Worm (Caenorhabditis elegans) whole organism, L4 larva: ENCODE measurements around the gene T01G6.10.

Experiments
- F44E2.7 ChIP-seq: fragments of 200-800 bp; sonication (Bioruptor generic); IDR thresholded peaks from 2 replicates; pipeline ENCODE4 v2.1.2; 2022; ENCODE audit warnings: missing genetic modification characterization, missing compliant biosample characterization
- F49E8.2 ChIP-seq: sonication (generic microtip); optimal IDR thresholded peaks from 2 replicates; lab custom pipeline; 2016; ENCODE audit warnings: missing compliant biosample characterization, mild to moderate bottlenecking, missing genetic modification characterization, borderline replicate concordance
- T26A8.4 ChIP-seq: fragments of 200-800 bp; sonication (Bioruptor generic); IDR thresholded peaks from 2 replicates; pipeline ENCODE4 v1.3.6; 2022; ENCODE audit warnings: missing genetic modification characterization, missing compliant biosample characterization
- Y75B8A.6 ChIP-seq: fragments of 200-800 bp; sonication (Bioruptor generic); IDR thresholded peaks from 2 replicates; pipeline ENCODE4 v1.3.6; 2022; ENCODE audit warnings: missing genetic modification reagents, missing genetic modification characterization, missing compliant biosample characterization
- ZK337.2 ChIP-seq: fragments of 200-800 bp; sonication (Bioruptor generic); IDR thresholded peaks from 2 replicates; pipeline ENCODE4 v1.3.6; 2022; ENCODE audit warnings: missing genetic modification reagents, missing genetic modification characterization, missing compliant biosample characterization
- ama-1 ChIP-seq: fragments of 150-350 bp; optimal IDR thresholded peaks from 2 replicates; lab custom pipeline; 2014; ENCODE audit warnings: inconsistent platforms, mixed read lengths
- lin-39 ChIP-seq: fragments of 150-350 bp; optimal IDR thresholded peaks from 2 replicates; lab custom pipeline; 2014; ENCODE audit warnings: missing biosample characterization, missing genetic modification reagents, missing genetic modification characterization
- mdl-1 ChIP-seq, 2 experiments: fragments of 150-350 bp in 1 of 2; sonication (generic microtip) in 1 of 2; optimal IDR thresholded peaks; 2 replicates each; lab custom pipeline; 2014 to 2017; ENCODE audit warnings: missing biosample characterization in 2 of 2, missing genetic modification characterization in 2 of 2
- mdt-29 ChIP-seq: fragments of 200-800 bp; sonication (Bioruptor generic); IDR thresholded peaks from 2 replicates; pipeline ENCODE4 v1.3.6; 2022; ENCODE audit warnings: missing genetic modification reagents, missing genetic modification characterization, missing compliant biosample characterization
- nhr-11 ChIP-seq: fragments of 150-350 bp; optimal IDR thresholded peaks from 2 replicates; lab custom pipeline; 2014; ENCODE audit warnings: missing biosample characterization, missing genetic modification characterization
- nhr-237 ChIP-seq: sonication (generic microtip); optimal IDR thresholded peaks from 2 replicates; lab custom pipeline; 2017; ENCODE audit warnings: missing biosample characterization, missing genetic modification characterization
- tag-97 ChIP-seq: fragments of 200-800 bp; sonication (Bioruptor generic); IDR thresholded peaks from 2 replicates; pipeline ENCODE4 v1.3.6; 2022; ENCODE audit warnings: missing genetic modification characterization, missing compliant biosample characterization
- zip-11 ChIP-seq: fragments of 200-800 bp; sonication (Bioruptor generic); IDR thresholded peaks from 2 replicates; pipeline ENCODE4 v1.3.6; 2022; ENCODE audit warnings: missing genetic modification characterization, missing compliant biosample characterization
- ztf-11 ChIP-seq: fragments of 150-350 bp; optimal IDR thresholded peaks from 2 replicates; lab custom pipeline; 2014; ENCODE audit warnings: missing biosample characterization, missing genetic modification characterization

DNA sequence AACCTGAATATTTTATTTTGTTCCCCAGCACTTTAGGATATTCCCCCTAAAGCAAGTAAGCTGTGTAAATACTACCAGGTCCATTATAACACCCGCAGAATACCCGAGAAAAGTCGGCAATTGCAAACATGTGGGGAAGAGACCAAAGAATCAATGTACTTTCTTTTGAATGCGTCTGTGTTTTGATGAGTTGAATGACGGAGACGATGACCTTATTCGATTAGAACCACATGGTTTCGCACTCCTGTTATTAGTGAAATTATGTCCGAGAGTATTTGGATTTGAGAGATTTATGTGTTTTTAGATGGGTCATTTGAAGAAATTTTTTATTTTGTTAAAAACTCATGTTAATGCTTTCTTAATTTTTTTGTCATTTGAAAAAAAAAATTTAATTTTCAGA lies 37.7 kb downstream of the T01G6.10 start:
- no peak for TF ChIP-seq F49E8.2 (tag; lab: Kevin White, UChicago)
- TF ChIP-seq ztf-11, result no peak
- no peak for TF ChIP-seq tag-97
- no peak for TF ChIP-seq nhr-11 (tag; lab: Kevin White, UChicago)
- TF ChIP-seq F44E2.7, result no peak
- TF ChIP-seq T26A8.4 (GFP tag; lab: Robert Waterston, UW), result no peak
- peak in 1 of 2 experiments; percentile 2 for TF ChIP-seq mdl-1 (tag; optimal IDR thresholded peaks at IDR 0.05; lab: Kevin White, UChicago)
- TF ChIP-seq Y75B8A.6, result no peak
- TF ChIP-seq nhr-237, result no peak
- no peak for TF ChIP-seq lin-39 (tag; lab: Kevin White, UChicago)
- TF ChIP-seq zip-11 (GFP tag; lab: Robert Waterston, UW), result no peak
- no peak for TF ChIP-seq mdt-29
- no peak for TF ChIP-seq ama-1 (lab: Kevin White, UChicago)
- TF ChIP-seq ZK337.2 (GFP tag; lab: Robert Waterston, UW), result no peak
